Worm (Caenorhabditis elegans): ENCODE results near the gene R01H2.8.
A peak's percentile ranks its signal among the peaks of the same experiment; 100 is the strongest.

The R01H2.8 gene

ce11 chrIII:7073801-7074386, 5.0 kb downstream of the R01H2.8 start, which contains the start of gene ZK418.5:
TSS of gene ZK418.5 (minus strand) at chrIII:7073851.
- TF ChIP-seq Y116A8C.19 (tag; optimal IDR thresholded peaks at IDR 0.05; ENCODE audit: borderline replicate concordance): no peak
- TF ChIP-seq nhr-47 (tag; optimal IDR thresholded peaks at IDR 0.05): peak; percentile 75
- no peak for TF ChIP-seq unc-130 (tag; optimal IDR thresholded peaks at IDR 0.05)
- no peak for TF ChIP-seq grh-1 (GFP tag; IDR thresholded peaks at IDR 0.05)
- TF ChIP-seq nhr-12 (tag; optimal IDR thresholded peaks at IDR 0.05): no peak
- peak; percentile 6 for TF ChIP-seq lin-13 (GFP tag; optimal IDR thresholded peaks at IDR 0.05)
- no peak for TF ChIP-seq unc-98 (GFP tag; IDR thresholded peaks at IDR 0.05)
- peak in 1 of 2 experiments; percentile 11 for TF ChIP-seq mdl-1 (tag; optimal IDR thresholded peaks at IDR 0.05)
- peak; percentile 57 for TF ChIP-seq swsn-7 (tag; optimal IDR thresholded peaks at IDR 0.05)
- no peak for TF ChIP-seq elt-2 (tag; optimal IDR thresholded peaks at IDR 0.05)
- TF ChIP-seq aly-2 (tag; optimal IDR thresholded peaks at IDR 0.05): peak; percentile 20
- TF ChIP-seq skn-1 (tag; optimal IDR thresholded peaks at IDR 0.05): peak; percentile 78
- no peak for TF ChIP-seq sox-4 (tag; optimal IDR thresholded peaks at IDR 0.05)
- no peak for TF ChIP-seq mab-9 (GFP tag; IDR thresholded peaks at IDR 0.05)
- TF ChIP-seq ceh-90 (tag; optimal IDR thresholded peaks at IDR 0.05): no peak
- TF ChIP-seq unc-86 (tag; optimal IDR thresholded peaks at IDR 0.05): peak; percentile 36
- TF ChIP-seq ceh-82 (tag; optimal IDR thresholded peaks at IDR 0.05): peak; percentile 29 to 68 (median 42)
- TF ChIP-seq tbx-2 (tag; optimal IDR thresholded peaks at IDR 0.05): peak; percentile 37
- TF ChIP-seq irx-1 (tag; optimal IDR thresholded peaks at IDR 0.05): no peak
- TF ChIP-seq ceh-63 (GFP tag; optimal IDR thresholded peaks at IDR 0.05): no peak
- peak; percentile 66 for TF ChIP-seq F16B12.6 (tag; optimal IDR thresholded peaks at IDR 0.05)
- TF ChIP-seq ceh-8 (GFP tag; optimal IDR thresholded peaks at IDR 0.05): no peak
- peak; percentile 25 for TF ChIP-seq snpc-4 (tag; optimal IDR thresholded peaks at IDR 0.05)
- TF ChIP-seq egl-27 (tag; optimal IDR thresholded peaks at IDR 0.05): no peak
- TF ChIP-seq lin-39 (tag; optimal IDR thresholded peaks at IDR 0.05): peak; percentile 15
- no peak for TF ChIP-seq vab-15 (tag; optimal IDR thresholded peaks at IDR 0.05)
- no peak for TF ChIP-seq nhr-11 (tag; optimal IDR thresholded peaks at IDR 0.05)
- no peak for TF ChIP-seq ztf-11 (tag; optimal IDR thresholded peaks at IDR 0.05)
- TF ChIP-seq hlh-17 (GFP tag; optimal IDR thresholded peaks at IDR 0.05; ENCODE audit: borderline replicate concordance): no peak
- TF ChIP-seq lin-14 (GFP tag; optimal IDR thresholded peaks at IDR 0.05): no peak
- TF ChIP-seq fos-1 (tag; optimal IDR thresholded peaks at IDR 0.05): peak; percentile 30
- no peak for TF ChIP-seq C34B4.2 (tag; optimal IDR thresholded peaks at IDR 0.05)
- TF ChIP-seq elt-3 (tag; optimal IDR thresholded peaks at IDR 0.05): no peak
- TF ChIP-seq nhr-77 (tag; optimal IDR thresholded peaks at IDR 0.05): no peak
- peak; percentile 42 for TF ChIP-seq mep-1 (tag; optimal IDR thresholded peaks at IDR 0.05)
- TF ChIP-seq lin-15B (tag; optimal IDR thresholded peaks at IDR 0.05): peak; percentile 27
- peak; percentile 97 to 99 for TF ChIP-seq efl-1 (optimal IDR thresholded peaks at IDR 0.05)
- peak; percentile 97 to 100 for TF ChIP-seq efl-1 (GFP tag; optimal IDR thresholded peaks at IDR 0.05 in 1 of 2)
- no peak; the same call in 1 of the 2 replicates for TF ChIP-seq isw-1 (GFP tag; IDR thresholded peaks at IDR 0.05)
- peak; percentile 73 to 82 for TF ChIP-seq lsy-2 (tag; optimal IDR thresholded peaks at IDR 0.05)
- TF ChIP-seq nhr-85 (tag): peak; percentile 58
- TF ChIP-seq jun-1 (tag; optimal IDR thresholded peaks at IDR 0.05): no peak
- peak; percentile 54 for TF ChIP-seq snu-23 (GFP tag; optimal IDR thresholded peaks at IDR 0.05)
- no peak for TF ChIP-seq nhr-76 (tag; optimal IDR thresholded peaks at IDR 0.05)
- TF ChIP-seq ceh-88 (GFP tag; IDR thresholded peaks at IDR 0.05): no peak
- no peak for TF ChIP-seq fkh-8 (tag; optimal IDR thresholded peaks at IDR 0.05)
- peak; percentile 97 to 99 for TF ChIP-seq lin-35 (GFP tag; optimal IDR thresholded peaks at IDR 0.05)
- TF ChIP-seq hlh-4 (tag; optimal IDR thresholded peaks at IDR 0.05): no peak
- peak; percentile 6 for TF ChIP-seq blmp-1 (tag; optimal IDR thresholded peaks at IDR 0.05)
- no peak for TF ChIP-seq tlp-1 (tag; optimal IDR thresholded peaks at IDR 0.05)
- no peak for TF ChIP-seq nhr-28 (tag; optimal IDR thresholded peaks at IDR 0.05)
- TF ChIP-seq nhr-19 (GFP tag; conservative IDR thresholded peaks at IDR 0.05): peak; percentile 55
- TF ChIP-seq zip-4 (GFP tag; optimal IDR thresholded peaks at IDR 0.05): no peak
